Fruit fly (Drosophila melanogaster): Measurements from ENCODE around the gene CG5731.

- TF ChIP-seq psq (optimal IDR thresholded peaks at IDR 0.05) (no peak), Myc (optimal IDR thresholded peaks at IDR 0.05) (no peak)
These were observed 17.3 kb upstream of the CG5731 start, which contains the start of gene CG5708 for dm6 chr2L:10226724-10227407.

All from Kc167 (cell line).